Worm (Caenorhabditis elegans): ENCODE measurements around the gene Y44F5A.1.
A peak's percentile ranks its signal among the peaks of the same experiment; 100 is the strongest.

ce11 chrIII:4223668-4224127, 23.8 kb downstream of the Y44F5A.1 start:
- no peak for TF ChIP-seq aly-2 (tag; optimal IDR thresholded peaks at IDR 0.05)
- TF ChIP-seq ceh-82 (tag; optimal IDR thresholded peaks at IDR 0.05) = no peak
- TF ChIP-seq mdl-1 (tag; optimal IDR thresholded peaks at IDR 0.05) = peak; percentile 84 to 91
- no peak for TF ChIP-seq blmp-1 (tag; optimal IDR thresholded peaks at IDR 0.05; ENCODE audit: insufficient read depth)
- no peak for TF ChIP-seq ZK546.5 (tag; optimal IDR thresholded peaks at IDR 0.05)
- peak; percentile 71 for TF ChIP-seq snpc-4 (tag; optimal IDR thresholded peaks at IDR 0.05)

Measured in whole organism, L2 larva.